Fruit fly (Drosophila melanogaster): ENCODE data around the gene CG5199.

CG5199 gene

dm6 chr3L:20452813-20453682, at the start of gene CG5199 (continued):
- no peak for TF ChIP-seq fu2 (GFP tag; optimal IDR thresholded peaks at IDR 0.05)
- peak; percentile 40 for TF ChIP-seq CG8359 (GFP tag; optimal IDR thresholded peaks at IDR 0.05; ENCODE audit: borderline replicate concordance)
- no peak for TF ChIP-seq CG16863 (GFP tag; optimal IDR thresholded peaks at IDR 0.05)
- peak; percentile 79 for TF ChIP-seq CG9817 (tag; optimal IDR thresholded peaks at IDR 0.05)
- no peak for TF ChIP-seq disco-r (GFP tag; optimal IDR thresholded peaks at IDR 0.05)
- peak; percentile 1 for TF ChIP-seq lbe (GFP tag; optimal IDR thresholded peaks at IDR 0.05)
- TF ChIP-seq CG2129 (GFP tag; IDR thresholded peaks at IDR 0.05; ENCODE audit: partially characterized antibody): peak; percentile 61; the same call in 1 of the 2 replicates
- TF ChIP-seq pzg (GFP tag; optimal IDR thresholded peaks at IDR 0.05): peak; percentile 41
- peak; percentile 74 for TF ChIP-seq CG8388 (GFP tag; optimal IDR thresholded peaks at IDR 0.05)
- no peak for TF ChIP-seq sd (tag; optimal IDR thresholded peaks at IDR 0.05)
- TF ChIP-seq CG4617 (GFP tag; optimal IDR thresholded peaks at IDR 0.05; ENCODE audit: borderline replicate concordance): peak; percentile 48
- no peak for TF ChIP-seq schlank (tag; optimal IDR thresholded peaks at IDR 0.05)
- peak; percentile 58 for TF ChIP-seq Camta (GFP tag; optimal IDR thresholded peaks at IDR 0.05)
- TF ChIP-seq tgo (GFP tag; IDR thresholded peaks at IDR 0.05): peak; percentile 72
- TF ChIP-seq CG7271 (tag; optimal IDR thresholded peaks at IDR 0.05): no peak
- peak; percentile 53 for TF ChIP-seq wor (GFP tag; IDR thresholded peaks at IDR 0.05)
- no peak for TF ChIP-seq CG12071 (GFP tag; optimal IDR thresholded peaks at IDR 0.05)
- no peak for TF ChIP-seq CG7357 (GFP tag; IDR thresholded peaks at IDR 0.05)
- TF ChIP-seq CG12219 (GFP tag; optimal IDR thresholded peaks at IDR 0.05): no peak
- TF ChIP-seq CG7839 (tag; optimal IDR thresholded peaks at IDR 0.05): peak; percentile 58
- TF ChIP-seq Bteb2 (GFP tag; optimal IDR thresholded peaks at IDR 0.05): no peak
- TF ChIP-seq CG4424 (GFP tag; optimal IDR thresholded peaks at IDR 0.05): peak; percentile 78
- TF ChIP-seq otp (GFP tag; IDR thresholded peaks at IDR 0.05): no peak
- no peak for TF ChIP-seq CG11398 (GFP tag; optimal IDR thresholded peaks at IDR 0.05)
- TF ChIP-seq CG15073 (GFP tag; optimal IDR thresholded peaks at IDR 0.05): peak; percentile 12
- TF ChIP-seq sr (GFP tag; IDR thresholded peaks at IDR 0.05): no peak
- TF ChIP-seq CG5953 (GFP tag; IDR thresholded peaks at IDR 0.05): no peak
- peak; percentile 53 for TF ChIP-seq CG15514 (GFP tag; optimal IDR thresholded peaks at IDR 0.05)
- TF ChIP-seq Ets65A (GFP tag): peak; percentile 92
- TF ChIP-seq trh (GFP tag; optimal IDR thresholded peaks at IDR 0.05): no peak
- TF ChIP-seq Sry-β (GFP tag; optimal IDR thresholded peaks at IDR 0.05): peak; percentile 37
- TF ChIP-seq slou (GFP tag; optimal IDR thresholded peaks at IDR 0.05): peak; percentile 42
- no peak for TF ChIP-seq ci (GFP tag; IDR thresholded peaks at IDR 0.05)
- TF ChIP-seq CG18619 (GFP tag; optimal IDR thresholded peaks at IDR 0.05): peak; percentile 55
- TF ChIP-seq mirr (GFP tag; optimal IDR thresholded peaks at IDR 0.05): no peak
- no peak for TF ChIP-seq chm (GFP tag; IDR thresholded peaks at IDR 0.05)
- peak; percentile 56; the same call in 2 of the 3 replicates for TF ChIP-seq CG11695 (GFP tag; IDR thresholded peaks at IDR 0.05)
- TF ChIP-seq Poxn (GFP tag; IDR thresholded peaks at IDR 0.05): no peak
- peak; percentile 68 for TF ChIP-seq CG14441 (GFP tag; IDR thresholded peaks at IDR 0.05)
- TF ChIP-seq tio (GFP tag; optimal IDR thresholded peaks at IDR 0.05): peak; percentile 67
- peak; percentile 11 for TF ChIP-seq CG8944 (GFP tag; optimal IDR thresholded peaks at IDR 0.05)
- TF ChIP-seq NK7.1 (GFP tag; optimal IDR thresholded peaks at IDR 0.05): no peak
- no peak for TF ChIP-seq Lhr (GFP tag; optimal IDR thresholded peaks at IDR 0.05)
- peak; percentile 62 for TF ChIP-seq Ada2b (GFP tag; IDR thresholded peaks at IDR 0.05)
- peak; percentile 77 for TF ChIP-seq CG12659 (GFP tag; optimal IDR thresholded peaks at IDR 0.05)
- peak; percentile 43 for TF ChIP-seq Six4 (GFP tag; optimal IDR thresholded peaks at IDR 0.05)
- TF ChIP-seq Eip74EF (GFP tag; optimal IDR thresholded peaks at IDR 0.05): no peak
- TF ChIP-seq dmrt11E (tag; optimal IDR thresholded peaks at IDR 0.05): peak; percentile 82
- 0 out of 2 replicates have a peak, but pooled peaks have one; percentile 45 for TF ChIP-seq CG11085 (GFP tag; IDR thresholded peaks at IDR 0.05)
